Worm (Caenorhabditis elegans) whole organism, L4 larva: ENCODE data around the gene slc-36.2.

Experiments
- T26A8.4 ChIP-seq: fragments of 200-800 bp; sonication (Bioruptor generic); IDR thresholded peaks from 2 replicates; pipeline ENCODE4 v1.3.6; 2022; ENCODE audit warnings: missing genetic modification characterization, missing compliant biosample characterization
- ZK546.5 ChIP-seq, 2 experiments: sonication (generic microtip); optimal IDR thresholded peaks; 2 replicates each; lab custom pipeline; 2017; ENCODE audit warnings: missing biosample characterization in 2 of 2, missing genetic modification characterization in 2 of 2
- ceh-28 ChIP-seq: fragments of 150-350 bp; optimal IDR thresholded peaks from 2 replicates; lab custom pipeline; 2014; ENCODE audit warnings: missing biosample characterization, missing genetic modification reagents, missing genetic modification characterization
- hmg-1.1 ChIP-seq: fragments of 200-800 bp; sonication (Bioruptor generic); IDR thresholded peaks from 2 replicates; pipeline ENCODE4 v1.3.6; 2022; ENCODE audit warnings: missing genetic modification reagents, missing genetic modification characterization, missing compliant biosample characterization
- nhr-102 ChIP-seq: sonication (generic microtip); optimal IDR thresholded peaks from 2 replicates; lab custom pipeline; 2016; ENCODE audit warnings: mild to moderate bottlenecking, missing genetic modification characterization, moderate library complexity, missing compliant biosample characterization
- nhr-28 ChIP-seq: fragments of 150-350 bp; optimal IDR thresholded peaks from 2 replicates; lab custom pipeline; 2014; ENCODE audit warnings: missing biosample characterization, missing genetic modification characterization
- nhr-6 ChIP-seq: fragments of 150-350 bp; optimal IDR thresholded peaks from 2 replicates; lab custom pipeline; 2014; ENCODE audit warnings: missing biosample characterization, missing genetic modification characterization
- nhr-76 ChIP-seq: fragments of 150-350 bp; optimal IDR thresholded peaks from 2 replicates; lab custom pipeline; 2014; ENCODE audit warnings: missing biosample characterization, missing genetic modification characterization
- nhr-77 ChIP-seq: fragments of 150-350 bp; optimal IDR thresholded peaks from 2 replicates; lab custom pipeline; 2014; ENCODE audit warnings: missing biosample characterization, missing genetic modification characterization
- snpc-4 ChIP-seq: fragments of 150-350 bp; optimal IDR thresholded peaks from 2 replicates; lab custom pipeline; 2014; ENCODE audit warnings: missing biosample characterization, missing genetic modification characterization
- spr-1 ChIP-seq: sonication (generic microtip); optimal IDR thresholded peaks from 2 replicates; lab custom pipeline; 2016; ENCODE audit warnings: mild to moderate bottlenecking, missing genetic modification characterization, missing compliant biosample characterization
- unc-62 ChIP-seq, 3 experiments: fragments of 150-350 bp in 1 of 3; sonication (generic microtip); optimal IDR thresholded peaks in 2 of 3; peaks in 1 of 3; 1 replicate in 1 of 3; 2 replicates in 2 of 3; lab custom pipeline; 2014 to 2017; ENCODE audit warnings: missing biosample characterization in 3 of 3, missing genetic modification characterization in 3 of 3, missing genetic modification reagents in 3 of 3, missing genotype in 1 of 3
- zfp-2 ChIP-seq: sonication (generic microtip); optimal IDR thresholded peaks from 2 replicates; lab custom pipeline; 2016; ENCODE audit warnings: mild to moderate bottlenecking, missing genetic modification characterization, missing compliant biosample characterization

DNA sequence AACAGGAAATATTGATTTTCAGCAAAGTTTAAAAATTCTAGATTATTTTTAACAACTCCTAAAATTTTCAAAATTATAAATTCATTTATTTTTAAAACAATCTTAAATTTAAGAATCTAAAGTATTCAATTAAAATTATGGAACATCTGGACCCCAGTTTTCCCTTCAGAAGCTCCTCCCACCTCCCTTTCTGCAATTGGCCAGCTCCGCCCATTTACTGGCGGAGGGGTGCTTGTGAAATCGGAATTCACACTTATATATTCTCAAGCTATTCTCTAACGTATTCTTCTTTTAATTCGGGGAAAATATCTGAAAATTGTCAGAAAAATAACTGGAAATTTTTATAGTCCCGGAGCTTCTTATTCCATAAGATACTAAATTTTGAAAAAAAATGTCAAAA lies 6.6 kb upstream of the slc-36.2 start, which contains the start of gene mab-9:
- TF ChIP-seq ZK546.5 (tag; optimal IDR thresholded peaks at IDR 0.05; lab: Kevin White, UChicago) (no peak), nhr-102 (tag; lab: Kevin White, UChicago) (no peak), hmg-1.1 (GFP tag; lab: Robert Waterston, UW) (no peak), nhr-6 (tag; lab: Kevin White, UChicago) (no peak), spr-1 (tag; lab: Kevin White, UChicago) (no peak), nhr-76 (no peak), unc-62 (GFP tag; optimal IDR thresholded peaks at IDR 0.05 in 1 of 2; lab: Kevin White, UChicago) (peak in 1 of 2 experiments; percentile 5), unc-62 (tag; optimal IDR thresholded peaks at IDR 0.05; lab: Kevin White, UChicago) (no peak), nhr-28 (tag; lab: Kevin White, UChicago) (no peak), nhr-77 (no peak), T26A8.4 (GFP tag; lab: Robert Waterston, UW) (no peak), snpc-4 (tag; lab: Kevin White, UChicago) (no peak), zfp-2 (no peak), ceh-28 (tag; lab: Kevin White, UChicago) (no peak)
